Fruit fly (Drosophila melanogaster) whole organism, wandering third instar larva: ENCODE results near the gene CG1271.

Experiments
- Abd-B ChIP-seq: fragments of >200 bp; optimal IDR thresholded peaks from 2 replicates; lab custom pipeline; 2017; ENCODE audit warnings: missing biosample characterization, missing genetic modification characterization
- CG32264 ChIP-seq: fragments of 200-800 bp; sonication (Bioruptor generic); optimal IDR thresholded peaks from 2 replicates; lab custom pipeline; 2016; ENCODE audit warnings: missing biosample characterization, missing genetic modification characterization
- CG9705 ChIP-seq: fragments of 200-800 bp; sonication (Bioruptor generic); optimal IDR thresholded peaks from 2 replicates; lab custom pipeline; 2018; ENCODE audit warnings: missing biosample characterization, mild to moderate bottlenecking, missing genetic modification characterization
- CrebA ChIP-seq: fragments of 200-800 bp; sonication (Bioruptor generic); optimal IDR thresholded peaks from 2 replicates; lab custom pipeline; 2016; ENCODE audit warnings: missing biosample characterization, mild to moderate bottlenecking, missing genetic modification characterization, borderline replicate concordance
- Dfd ChIP-seq: fragments of >200 bp; optimal IDR thresholded peaks from 2 replicates; lab custom pipeline; 2017; ENCODE audit warnings: missing biosample characterization, missing genetic modification characterization
- Dif ChIP-seq: fragments of 200-275, 200-300 bp; sonication (Bioruptor generic); optimal IDR thresholded peaks from 2 replicates; lab custom pipeline; 2018; ENCODE audit warnings: missing biosample characterization, missing genetic modification characterization; ENCODE audit not compliant: partially characterized antibody
- GATAd ChIP-seq: sonication (Bioruptor generic); optimal IDR thresholded peaks from 2 replicates; lab custom pipeline; 2016; ENCODE audit warnings: missing biosample characterization, missing genetic modification characterization
- HLH106 ChIP-seq: fragments of 200-800 bp; optimal IDR thresholded peaks from 3 replicates; lab custom pipeline; 2019; ENCODE audit warnings: missing biosample characterization, mild to moderate bottlenecking, missing genetic modification characterization, moderate library complexity
- Hnf4 ChIP-seq: fragments of 200-800 bp; sonication (Bioruptor generic); optimal IDR thresholded peaks from 2 replicates; lab custom pipeline; 2016; ENCODE audit warnings: missing biosample characterization, mild to moderate bottlenecking, missing genetic modification characterization
- Hr78 ChIP-seq: fragments of >200 bp; optimal IDR thresholded peaks from 2 replicates; lab custom pipeline; 2017; ENCODE audit warnings: missing biosample characterization, missing genetic modification characterization
- Hr83 ChIP-seq: fragments of 200-300 bp; sonication (Bioruptor generic); optimal IDR thresholded peaks from 2 replicates; lab custom pipeline; 2016; ENCODE audit warnings: missing biosample characterization, mild to moderate bottlenecking, missing genetic modification characterization, moderate library complexity; ENCODE audit not compliant: poor library complexity, severe bottlenecking
- Jra ChIP-seq: sonication (Bioruptor generic); optimal IDR thresholded peaks from 2 replicates; lab custom pipeline; 2016; ENCODE audit warnings: missing biosample characterization, missing genetic modification characterization
- Mio ChIP-seq: sonication (Bioruptor generic); optimal IDR thresholded peaks from 2 replicates; lab custom pipeline; 2016; ENCODE audit warnings: missing biosample characterization, missing genetic modification characterization
- Myc ChIP-seq: fragments of >200 bp; optimal IDR thresholded peaks from 2 replicates; lab custom pipeline; 2017
- N ChIP-seq: fragments of >200 bp; optimal IDR thresholded peaks from 2 replicates; lab custom pipeline; 2018; ENCODE audit warnings: missing biosample characterization, missing external identifiers, missing genetic modification characterization
- OdsH ChIP-seq: fragments of 200-800 bp; sonication (Bioruptor generic); optimal IDR thresholded peaks from 2 replicates; lab custom pipeline; 2016; ENCODE audit warnings: missing biosample characterization, mild to moderate bottlenecking, missing genetic modification characterization
- Rel ChIP-seq, 2 experiments: fragments of 200-800 bp; sonication (Bioruptor generic) in 1 of 2; optimal IDR thresholded peaks; 2 replicates in 1 of 2; 3 replicates in 1 of 2; lab custom pipeline; 2016 to 2019; ENCODE audit warnings: mild to moderate bottlenecking in 2 of 2, missing biosample characterization in 2 of 2, missing genetic modification characterization in 2 of 2, moderate library complexity in 1 of 2
- Sp1 ChIP-seq: fragments of 200-800 bp; sonication (Bioruptor generic); optimal IDR thresholded peaks from 3 replicates; lab custom pipeline; 2019; ENCODE audit warnings: missing biosample characterization, mild to moderate bottlenecking, missing genetic modification characterization, moderate library complexity
- Vsx2 ChIP-seq: fragments of 200-300, 225-300 bp; sonication (Bioruptor generic); optimal IDR thresholded peaks from 2 replicates; lab custom pipeline; 2018; ENCODE audit warnings: missing biosample characterization, missing genetic modification characterization; ENCODE audit not compliant: partially characterized antibody
- br ChIP-seq: fragments of 200-800 bp; sonication (Bioruptor generic); optimal IDR thresholded peaks from 2 replicates; lab custom pipeline; 2016; ENCODE audit warnings: missing biosample characterization, missing genetic modification characterization
- brk ChIP-seq: fragments of 200-800 bp; sonication (Bioruptor generic); optimal IDR thresholded peaks from 2 replicates; lab custom pipeline; 2016; ENCODE audit warnings: missing biosample characterization, mild to moderate bottlenecking, missing genetic modification characterization
- dl ChIP-seq, 2 experiments: fragments of 175-275, 200-275 bp in 1 of 2; fragments of 200-275 bp in 1 of 2; sonication (Bioruptor generic); optimal IDR thresholded peaks; lab custom pipeline; 2018; ENCODE audit warnings: mild to moderate bottlenecking in 2 of 2, missing biosample characterization in 2 of 2, missing genetic modification characterization in 2 of 2, moderate library complexity in 2 of 2; ENCODE audit not compliant: partially characterized antibody in 2 of 2, insufficient read depth in 1 of 2
- dmrt93B ChIP-seq: fragments of 200-800 bp; sonication (Bioruptor generic); optimal IDR thresholded peaks from 2 replicates; lab custom pipeline; 2018; ENCODE audit warnings: missing biosample characterization, mild to moderate bottlenecking, missing genetic modification characterization
- dsf ChIP-seq: sonication (Bioruptor generic); optimal IDR thresholded peaks from 2 replicates; lab custom pipeline; 2016; ENCODE audit warnings: missing biosample characterization, missing genetic modification characterization, borderline replicate concordance
- ey ChIP-seq: fragments of 200-800 bp; sonication (Bioruptor generic); optimal IDR thresholded peaks from 2 replicates; lab custom pipeline; 2016; ENCODE audit warnings: missing biosample characterization, missing genetic modification characterization
- foxo ChIP-seq, 2 experiments: fragments of 200-800 bp; sonication (Bioruptor generic); optimal IDR thresholded peaks; 2 replicates in 1 of 2; 3 replicates in 1 of 2; lab custom pipeline; 2016 to 2017; ENCODE audit warnings: missing biosample characterization in 2 of 2, missing genetic modification characterization in 2 of 2
- fru ChIP-seq: fragments of 200-800 bp; sonication (Bioruptor generic); optimal IDR thresholded peaks from 3 replicates; lab custom pipeline; 2016; ENCODE audit warnings: missing biosample characterization, mild to moderate bottlenecking, missing genetic modification characterization
- h ChIP-seq: fragments of 200-800 bp; sonication (Bioruptor generic); optimal IDR thresholded peaks from 3 replicates; lab custom pipeline; 2016; ENCODE audit warnings: missing biosample characterization, mild to moderate bottlenecking, missing genetic modification characterization
- jim ChIP-seq: fragments of 175-275, 200-325 bp; sonication (Bioruptor generic); optimal IDR thresholded peaks from 2 replicates; lab custom pipeline; 2016; ENCODE audit warnings: missing biosample characterization, mild to moderate bottlenecking, missing genetic modification characterization
- lola ChIP-seq: fragments of >200 bp; optimal IDR thresholded peaks from 2 replicates; lab custom pipeline; 2017; ENCODE audit warnings: missing biosample characterization, missing genetic modification characterization
- pan ChIP-seq: fragments of >200 bp; optimal IDR thresholded peaks from 2 replicates; lab custom pipeline; 2017
- psq ChIP-seq: fragments of 200-800 bp; sonication (Bioruptor generic); optimal IDR thresholded peaks from 3 replicates; lab custom pipeline; 2017; ENCODE audit warnings: missing biosample characterization, mild to moderate bottlenecking, missing genetic modification characterization, moderate library complexity
- rgr ChIP-seq: fragments of 200-800 bp; sonication (Bioruptor generic); optimal IDR thresholded peaks from 3 replicates; lab custom pipeline; 2016; ENCODE audit warnings: missing biosample characterization, mild to moderate bottlenecking, missing genetic modification characterization
- sage ChIP-seq: fragments of 200-800 bp; sonication (Bioruptor generic); optimal IDR thresholded peaks from 2 replicates; lab custom pipeline; 2016; ENCODE audit warnings: missing biosample characterization, mild to moderate bottlenecking, missing genetic modification characterization
- sv ChIP-seq: fragments of 200-800 bp; sonication (Bioruptor generic); optimal IDR thresholded peaks from 3 replicates; lab custom pipeline; 2016; ENCODE audit warnings: missing biosample characterization, missing genetic modification characterization
- tai ChIP-seq: sonication (Bioruptor generic); optimal IDR thresholded peaks from 2 replicates; lab custom pipeline; 2016; ENCODE audit warnings: missing biosample characterization, missing genetic modification characterization
- usp ChIP-seq: fragments of >200 bp; optimal IDR thresholded peaks from 2 replicates; lab custom pipeline; 2017; ENCODE audit warnings: missing biosample characterization, missing genetic modification characterization
- woc ChIP-seq: sonication (Bioruptor generic); optimal IDR thresholded peaks from 2 replicates; lab custom pipeline; 2016; ENCODE audit warnings: missing biosample characterization, mild to moderate bottlenecking, missing genetic modification characterization

Gene CG1271

dm6 chr3L:3096073-3096725 lies 43.9 kb downstream of the CG1271 start:
- peak; percentile 25 for TF ChIP-seq OdsH
- TF ChIP-seq CG32264 (GFP tag; lab: Kevin White, UChicago), result no peak
- no peak for TF ChIP-seq Vsx2 (GFP tag; lab: Kevin White, UChicago)
- TF ChIP-seq rgr (GFP tag; lab: Kevin White, UChicago), result peak; percentile 46
- no peak for TF ChIP-seq dsf (GFP tag; lab: Kevin White, UChicago)
- peak; percentile 21 for TF ChIP-seq sage (GFP tag; lab: Kevin White, UChicago)
- TF ChIP-seq h (GFP tag; lab: Kevin White, UChicago), result peak; percentile 20
- no peak for TF ChIP-seq dl (GFP tag; optimal IDR thresholded peaks at IDR 0.05; lab: Kevin White, UChicago; ENCODE audit: insufficient read depth in 1 of 2, partially characterized antibody in 2 of 2)
- no peak for TF ChIP-seq GATAd
- TF ChIP-seq CG9705 (GFP tag; lab: Kevin White, UChicago), result no peak
- no peak for TF ChIP-seq lola (GFP tag; lab: Kevin White, UChicago)
- TF ChIP-seq woc (GFP tag; lab: Kevin White, UChicago), result no peak
- TF ChIP-seq Rel (GFP tag; optimal IDR thresholded peaks at IDR 0.05; lab: Kevin White, UChicago), result no peak
- TF ChIP-seq Rel (tag; optimal IDR thresholded peaks at IDR 0.05; lab: Kevin White, UChicago), result no peak
- peak in 1 of 2 experiments; percentile 59 for TF ChIP-seq foxo (GFP tag; optimal IDR thresholded peaks at IDR 0.05; lab: Kevin White, UChicago)
- TF ChIP-seq ey, result peak; percentile 19
- TF ChIP-seq Mio (GFP tag; lab: Kevin White, UChicago), result no peak
- no peak for TF ChIP-seq Hr78 (GFP tag; lab: Kevin White, UChicago)
- TF ChIP-seq Sp1 (GFP tag; lab: Kevin White, UChicago), result peak; percentile 49
- no peak for TF ChIP-seq jim
- TF ChIP-seq Hr83 (GFP tag; lab: Kevin White, UChicago), result no peak
- no peak for TF ChIP-seq Hnf4
- TF ChIP-seq tai (GFP tag; lab: Kevin White, UChicago), result no peak
- TF ChIP-seq br (GFP tag; lab: Kevin White, UChicago), result peak; percentile 14
- TF ChIP-seq usp, result no peak
- TF ChIP-seq CrebA (GFP tag; lab: Kevin White, UChicago), result no peak
- no peak for TF ChIP-seq sv (GFP tag; lab: Kevin White, UChicago)
- TF ChIP-seq Jra (GFP tag; lab: Kevin White, UChicago), result no peak
- no peak for TF ChIP-seq Myc
- no peak for TF ChIP-seq Dfd
- TF ChIP-seq psq (GFP tag; lab: Kevin White, UChicago), result no peak
- TF ChIP-seq dmrt93B (GFP tag; lab: Kevin White, UChicago), result no peak
- peak; percentile 19 for TF ChIP-seq brk (GFP tag; lab: Kevin White, UChicago)
- peak; percentile 54 for TF ChIP-seq HLH106 (tag; lab: Kevin White, UChicago)
- peak; percentile 55 for TF ChIP-seq fru
- TF ChIP-seq pan (lab: Kevin White, UChicago), result no peak
- TF ChIP-seq Abd-B (GFP tag; lab: Kevin White, UChicago), result no peak
- TF ChIP-seq Dif, result no peak
- TF ChIP-seq N (GFP tag; lab: Kevin White, UChicago), result no peak
- TF ChIP-seq, all 38 proteins: peak for 11

dm6 chr3L:3096726-3097597 lies 44.6 kb downstream of the CG1271 start:
- TF ChIP-seq Dif (peak; percentile 22), Abd-B (GFP tag; lab: Kevin White, UChicago) (no peak), dmrt93B (GFP tag; lab: Kevin White, UChicago) (no peak), woc (GFP tag; lab: Kevin White, UChicago) (no peak), Vsx2 (GFP tag; lab: Kevin White, UChicago) (no peak), Mio (GFP tag; lab: Kevin White, UChicago) (no peak), Rel (GFP tag; optimal IDR thresholded peaks at IDR 0.05; lab: Kevin White, UChicago) (no peak), Rel (tag; optimal IDR thresholded peaks at IDR 0.05; lab: Kevin White, UChicago) (no peak), CrebA (GFP tag; lab: Kevin White, UChicago) (peak; percentile 1), Jra (GFP tag; lab: Kevin White, UChicago) (no peak)
- TF ChIP-seq, all 38 proteins: peak for 2
